Fruit fly (Drosophila melanogaster): ENCODE results near the gene Sfp24Bc.

DNA sequence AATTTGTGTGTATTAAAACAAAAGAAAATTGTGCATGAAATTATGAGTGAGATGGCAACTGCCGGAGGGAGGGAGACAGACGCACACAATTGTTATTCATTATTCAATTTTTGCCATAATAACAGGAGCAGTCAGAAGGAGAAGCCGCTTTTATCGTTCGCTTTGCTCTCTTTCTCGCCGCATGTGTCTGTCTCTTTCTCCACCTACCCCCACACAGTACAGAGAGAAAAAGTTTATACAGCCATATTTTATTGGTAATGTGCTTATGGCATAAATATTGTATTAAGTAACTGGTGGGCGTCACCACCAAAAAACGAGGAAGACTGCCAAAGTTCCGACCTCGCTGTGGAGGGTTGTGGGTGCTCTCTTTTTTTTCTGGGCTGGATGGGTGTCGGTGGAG lies 12.1 kb upstream of the Sfp24Bc start:
- TF ChIP-seq Myc (optimal IDR thresholded peaks at IDR 0.05) (no peak), psq (optimal IDR thresholded peaks at IDR 0.05) (no peak), insv (optimal IDR thresholded peaks at IDR 0.05) (no peak), ttk (optimal IDR thresholded peaks at IDR 0.05) (no peak), h (optimal IDR thresholded peaks at IDR 0.05) (no peak)
